Fruit fly (Drosophila melanogaster): Measurements from ENCODE around the gene in.
A peak's percentile ranks its signal among the peaks of the same experiment; 100 is the strongest.

- TF ChIP-seq CG31627 (GFP tag; optimal IDR thresholded peaks at IDR 0.05) (no peak), ss (GFP tag; optimal IDR thresholded peaks at IDR 0.05) (no peak), CG3919 (GFP tag; optimal IDR thresholded peaks at IDR 0.05) (no peak), CG16779 (tag; optimal IDR thresholded peaks at IDR 0.05) (no peak), Eip75B (GFP tag; optimal IDR thresholded peaks at IDR 0.05) (no peak), acj6 (GFP tag; optimal IDR thresholded peaks at IDR 0.05) (no peak), Eip78C (GFP tag) (peak; percentile 5)
These were observed 37.5 kb downstream of the in start for dm6 chr3L:20404515-20404914.

All from whole organism, prepupa.